Worm (Caenorhabditis elegans): ENCODE results near the gene cyp-34A5.

- TF ChIP-seq nfya-1 (tag; optimal IDR thresholded peaks at IDR 0.05; ENCODE audit: borderline replicate concordance, insufficient read depth) (no peak), lsl-1 (GFP tag; optimal IDR thresholded peaks at IDR 0.05) (no peak), C17E4.6 (GFP tag; IDR thresholded peaks at IDR 0.05) (no peak), ama-1 (optimal IDR thresholded peaks at IDR 0.05) (no peak), ama-1 (GFP tag; optimal IDR thresholded peaks at IDR 0.05) (no peak), rec-8 (tag; optimal IDR thresholded peaks at IDR 0.05) (no peak), snpc-3.4 (tag; optimal IDR thresholded peaks at IDR 0.05) (no peak), attf-6 (GFP tag; IDR thresholded peaks at IDR 0.05) (no peak), efl-1 (GFP tag; optimal IDR thresholded peaks at IDR 0.05) (no peak), bed-1 (GFP tag; IDR thresholded peaks at IDR 0.05) (no peak)
These were observed 36.5 kb upstream of the cyp-34A5 start, which contains the start of gene K09D9.9 for ce11 chrV:3994048-3994447.
